Fruit fly (Drosophila melanogaster): ENCODE results near the gene CG9175.

CG9175 gene

DNA sequence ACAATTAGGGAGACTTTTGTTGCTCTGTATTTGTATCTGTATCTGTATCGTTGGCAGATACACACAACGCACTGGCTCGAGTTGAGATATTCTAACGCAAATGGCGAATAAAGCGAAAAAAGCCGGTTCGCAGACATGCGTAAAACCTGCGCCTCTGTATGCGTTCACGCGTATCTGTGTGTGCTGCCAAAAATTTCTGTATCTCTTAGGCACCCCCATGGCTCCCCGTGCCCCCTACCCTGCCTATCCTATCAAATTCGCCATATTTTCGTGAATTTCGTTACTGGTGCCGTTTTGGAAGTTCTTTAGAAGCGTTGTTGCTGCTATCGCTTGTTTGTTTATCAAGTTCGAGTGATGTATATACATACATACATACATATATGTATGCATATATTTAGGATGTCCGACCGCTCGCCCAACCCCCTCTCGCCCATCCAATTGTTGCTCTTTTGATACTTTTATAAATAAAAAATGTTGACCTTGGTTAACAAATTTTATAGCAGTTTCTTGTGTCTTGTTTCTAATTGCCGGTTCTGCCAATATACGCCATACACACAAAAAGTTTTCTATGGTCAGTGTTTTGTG, 12.9 kb downstream of the CG9175 start (continued):
- no peak for TF ChIP-seq stwl (tag; optimal IDR thresholded peaks at IDR 0.05)
- TF ChIP-seq CG7839 (tag; optimal IDR thresholded peaks at IDR 0.05), result no peak
- 0 out of 3 replicates have a peak, but pooled peaks have one; percentile 20 for TF ChIP-seq z (GFP tag; IDR thresholded peaks at IDR 0.05)
- no peak for TF ChIP-seq Xbp1 (GFP tag; optimal IDR thresholded peaks at IDR 0.05)
- peak; percentile 24 for TF ChIP-seq lab (GFP tag; optimal IDR thresholded peaks at IDR 0.05)
- TF ChIP-seq BEAF-32 (GFP tag; optimal IDR thresholded peaks at IDR 0.05), result no peak
- TF ChIP-seq tap (tag; optimal IDR thresholded peaks at IDR 0.05), result no peak
- TF ChIP-seq CG15514 (GFP tag; optimal IDR thresholded peaks at IDR 0.05), result peak; percentile 21
- peak; percentile 20; the same call in 1 of the 3 replicates for TF ChIP-seq CG34422 (GFP tag; IDR thresholded peaks at IDR 0.05)
- peak; percentile 27 for TF ChIP-seq cg (GFP tag; optimal IDR thresholded peaks at IDR 0.05)
- peak; percentile 23 for TF ChIP-seq CG12155 (GFP tag; optimal IDR thresholded peaks at IDR 0.05)
- TF ChIP-seq CG6791 (GFP tag; IDR thresholded peaks at IDR 0.05; ENCODE audit: partially characterized antibody), result no peak
- no peak for TF ChIP-seq grau (tag; optimal IDR thresholded peaks at IDR 0.05)
- TF ChIP-seq schlank (tag; optimal IDR thresholded peaks at IDR 0.05), result peak; percentile 18
- peak; percentile 13; the same call in 1 of the 2 replicates for TF ChIP-seq Atf6 (GFP tag; IDR thresholded peaks at IDR 0.05)
- peak; percentile 10 for TF ChIP-seq ftz-f1 (GFP tag; optimal IDR thresholded peaks at IDR 0.05)
- no peak for TF ChIP-seq CTCF (GFP tag; optimal IDR thresholded peaks at IDR 0.05)
- no peak for TF ChIP-seq Sin3A (optimal IDR thresholded peaks at IDR 0.05)
- no peak for TF ChIP-seq fd3F (GFP tag; optimal IDR thresholded peaks at IDR 0.05)
- no peak for TF ChIP-seq ap (GFP tag; IDR thresholded peaks at IDR 0.05)
- TF ChIP-seq cas (GFP tag; IDR thresholded peaks at IDR 0.05), result 0 out of 2 replicates have a peak, but pooled peaks have one; percentile 9
- no peak for TF ChIP-seq bigmax (GFP tag; optimal IDR thresholded peaks at IDR 0.05)
- no peak for TF ChIP-seq lmd (GFP tag; IDR thresholded peaks at IDR 0.05)
- TF ChIP-seq CG17361 (GFP tag; IDR thresholded peaks at IDR 0.05), result no peak
- TF ChIP-seq CG32767 (GFP tag; IDR thresholded peaks at IDR 0.05), result peak; percentile 83
- no peak for TF ChIP-seq az2 (GFP tag; optimal IDR thresholded peaks at IDR 0.05)
- no peak for TF ChIP-seq CG12104 (GFP tag; optimal IDR thresholded peaks at IDR 0.05)
- no peak for TF ChIP-seq CG8089 (GFP tag; optimal IDR thresholded peaks at IDR 0.05)
- TF ChIP-seq gcm2 (GFP tag; optimal IDR thresholded peaks at IDR 0.05), result no peak

DNA sequence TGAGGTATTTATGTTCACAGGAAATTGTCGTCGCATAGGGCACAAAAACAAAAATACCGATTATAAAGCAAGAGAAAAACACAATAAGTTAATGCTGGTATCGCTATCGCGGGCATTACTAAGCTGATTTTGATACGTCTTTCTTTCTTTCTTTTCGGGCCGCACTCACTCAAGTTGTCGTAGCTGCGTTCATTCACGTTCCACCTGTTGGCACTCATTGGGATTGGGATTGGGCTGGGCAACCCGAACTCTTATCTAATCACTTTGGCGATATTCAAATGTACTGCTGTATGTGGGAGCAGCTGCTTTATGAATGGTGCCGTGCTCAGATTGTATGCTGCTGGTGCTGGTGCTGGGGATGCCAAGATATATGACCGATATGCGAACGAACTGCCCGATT, 14.1 kb downstream of the CG9175 start:
- TF ChIP-seq sug (tag; optimal IDR thresholded peaks at IDR 0.05) (peak; percentile 63), CG2199 (GFP tag; IDR thresholded peaks at IDR 0.05) (peak; percentile 91), Hey (tag; optimal IDR thresholded peaks at IDR 0.05) (peak; percentile 7), mirr (GFP tag; optimal IDR thresholded peaks at IDR 0.05) (peak; percentile 85), klu (GFP tag; IDR thresholded peaks at IDR 0.05) (no peak), CG8290 (GFP tag; optimal IDR thresholded peaks at IDR 0.05) (no peak), CG8290 (tag; optimal IDR thresholded peaks at IDR 0.05) (peak in 1 of 2 experiments; percentile 2), CG18599 (GFP tag; optimal IDR thresholded peaks at IDR 0.05) (peak; percentile 19), Ets97D (GFP tag; optimal IDR thresholded peaks at IDR 0.05) (no peak), MESR4 (GFP tag; optimal IDR thresholded peaks at IDR 0.05) (no peak), Deaf1 (tag; optimal IDR thresholded peaks at IDR 0.05) (peak; percentile 17), MTF-1 (GFP tag; optimal IDR thresholded peaks at IDR 0.05; ENCODE audit: borderline replicate concordance) (peak; percentile 38), ara (GFP tag; IDR thresholded peaks at IDR 0.05) (no peak), pan (optimal IDR thresholded peaks at IDR 0.05) (no peak), pan (GFP tag; optimal IDR thresholded peaks at IDR 0.05 in 1 of 2, IDR thresholded peaks at IDR 0.05 in 1 of 2) (no peak), CG2129 (GFP tag; IDR thresholded peaks at IDR 0.05; ENCODE audit: partially characterized antibody) (no peak), Adf1 (GFP tag; IDR thresholded peaks at IDR 0.05) (peak; percentile 26; the same call in 1 of the 2 replicates), CG34376 (GFP tag; optimal IDR thresholded peaks at IDR 0.05) (peak; percentile 63), GATAe (GFP tag; conservative IDR thresholded peaks at IDR 0.05) (peak; percentile 51; the same call in 1 of the 2 replicates), cwo (GFP tag; optimal IDR thresholded peaks at IDR 0.05) (peak; percentile 67), exex (tag; optimal IDR thresholded peaks at IDR 0.05) (peak; percentile 91), CG6175 (GFP tag; IDR thresholded peaks at IDR 0.05) (0 out of 3 replicates have a peak, but pooled peaks have one; percentile 15), sd (tag; optimal IDR thresholded peaks at IDR 0.05) (peak; percentile 53), Med (GFP tag) (peak; percentile 63)
